Fruit fly (Drosophila melanogaster) whole organism, prepupa: ENCODE results near the gene CG15922.

ENCODE experiments used
- Blimp-1 ChIP-seq: fragments of 200-800 bp; sonication (Bioruptor generic); optimal IDR thresholded peaks from 3 replicates; lab custom pipeline; 2017; ENCODE audit warnings: missing biosample characterization, missing genetic modification characterization, mild to moderate bottlenecking, moderate library complexity, missing genetic modification reagents
- CG10631 ChIP-seq: fragments of 200-800 bp; sonication (Bioruptor generic); optimal IDR thresholded peaks from 2 replicates; lab custom pipeline; 2016; ENCODE audit warnings: missing biosample characterization, missing genetic modification characterization
- CG11902 ChIP-seq: fragments of 200-800 bp; sonication (Bioruptor generic); optimal IDR thresholded peaks from 3 replicates; lab custom pipeline; 2016; ENCODE audit warnings: missing biosample characterization, missing genetic modification characterization
- CG1621 ChIP-seq: fragments of 200-800 bp; sonication (Bioruptor generic); optimal IDR thresholded peaks from 3 replicates; lab custom pipeline; 2018; ENCODE audit warnings: missing biosample characterization, mild to moderate bottlenecking, missing genetic modification characterization
- CG16779 ChIP-seq: fragments of 200-800 bp; sonication (Bioruptor generic); optimal IDR thresholded peaks from 3 replicates; lab custom pipeline; 2017; ENCODE audit warnings: missing biosample characterization, mild to moderate bottlenecking, missing genetic modification characterization
- CG3032 ChIP-seq: fragments of 200-800 bp; optimal IDR thresholded peaks from 2 replicates; lab custom pipeline; 2019; ENCODE audit warnings: missing biosample characterization, mild to moderate bottlenecking, missing genetic modification characterization, moderate library complexity
- CG31627 ChIP-seq: fragments of 200-800 bp; sonication (Bioruptor generic); optimal IDR thresholded peaks from 3 replicates; lab custom pipeline; 2016; ENCODE audit warnings: missing biosample characterization, missing genetic modification characterization
- CG32006 ChIP-seq: fragments of 200-800 bp; sonication (Bioruptor generic); optimal IDR thresholded peaks from 3 replicates; lab custom pipeline; 2017; ENCODE audit warnings: missing biosample characterization, mild to moderate bottlenecking, missing genetic modification characterization
- CG34406 ChIP-seq: fragments of 200-800 bp; sonication (Bioruptor generic); optimal IDR thresholded peaks from 3 replicates; lab custom pipeline; 2016; ENCODE audit warnings: missing biosample characterization, missing genetic modification characterization
- CG4318 ChIP-seq: fragments of 200-800 bp; sonication (Bioruptor generic); optimal IDR thresholded peaks from 3 replicates; lab custom pipeline; 2017; ENCODE audit warnings: missing biosample characterization, mild to moderate bottlenecking, missing genetic modification characterization
- CG6163 ChIP-seq: fragments of 200-800 bp; sonication (Bioruptor generic); IDR thresholded peaks from 3 replicates; pipeline ENCODE4 v1.3.6; 2022; ENCODE audit warnings: missing biosample characterization, missing genetic modification characterization
- CG6276 ChIP-seq: fragments of 200-800 bp; sonication (Bioruptor generic); optimal IDR thresholded peaks from 2 replicates; lab custom pipeline; 2017; ENCODE audit warnings: missing biosample characterization, mild to moderate bottlenecking, missing genetic modification characterization
- CG6808 ChIP-seq: fragments of 200-800 bp; sonication (Bioruptor generic); optimal IDR thresholded peaks from 3 replicates; lab custom pipeline; 2017; ENCODE audit warnings: missing biosample characterization, missing genetic modification characterization, mild to moderate bottlenecking, moderate library complexity, missing genetic modification reagents
- CG6854 ChIP-seq: fragments of 200-800 bp; sonication (Bioruptor generic); optimal IDR thresholded peaks from 2 replicates; lab custom pipeline; 2017; ENCODE audit warnings: missing biosample characterization, mild to moderate bottlenecking, missing genetic modification characterization
- CG8319 ChIP-seq: fragments of 200-800 bp; sonication (Bioruptor generic); optimal IDR thresholded peaks from 3 replicates; lab custom pipeline; 2016; ENCODE audit warnings: missing biosample characterization, missing genetic modification characterization
- CG9139 ChIP-seq: fragments of 200-800 bp; sonication (Bioruptor generic); optimal IDR thresholded peaks from 3 replicates; lab custom pipeline; 2017; ENCODE audit warnings: missing biosample characterization, mild to moderate bottlenecking, missing genetic modification characterization
- Eip75B ChIP-seq: fragments of 200-800 bp; sonication (Bioruptor generic); optimal IDR thresholded peaks from 3 replicates; lab custom pipeline; 2016; ENCODE audit warnings: missing biosample characterization, missing genetic modification characterization
- Eip93F ChIP-seq: fragments of 200-800 bp; sonication (Bioruptor generic); optimal IDR thresholded peaks from 2 replicates; lab custom pipeline; 2016; ENCODE audit warnings: missing biosample characterization, mild to moderate bottlenecking, missing genetic modification characterization
- Ets21C ChIP-seq: fragments of 200-800 bp; sonication (Bioruptor generic); optimal IDR thresholded peaks from 3 replicates; lab custom pipeline; 2016; ENCODE audit warnings: missing biosample characterization, missing genetic modification characterization
- Ets96B ChIP-seq: fragments of 200-800 bp; optimal IDR thresholded peaks from 2 replicates; lab custom pipeline; 2019; ENCODE audit warnings: missing biosample characterization, mild to moderate bottlenecking, missing genetic modification characterization, moderate library complexity
- Gug ChIP-seq: fragments of 200-800 bp; sonication (Bioruptor generic); IDR thresholded peaks from 2 replicates; pipeline ENCODE4 v1.3.6; 2022; ENCODE audit warnings: missing biosample characterization, missing genetic modification characterization
- Hr38 ChIP-seq: sonication (Bioruptor generic); optimal IDR thresholded peaks from 2 replicates; lab custom pipeline; 2016; ENCODE audit warnings: missing biosample characterization, missing genetic modification characterization
- Hr4 ChIP-seq: fragments of 200-800 bp; sonication (Bioruptor generic); optimal IDR thresholded peaks from 3 replicates; lab custom pipeline; 2016; ENCODE audit warnings: missing biosample characterization, missing genetic modification characterization
- Lpt ChIP-seq: fragments of 200-800 bp; sonication (Bioruptor generic); optimal IDR thresholded peaks from 3 replicates; lab custom pipeline; 2016; ENCODE audit warnings: missing biosample characterization, missing genetic modification characterization
- OdsH ChIP-seq: fragments of 200-800 bp; sonication (Bioruptor generic); optimal IDR thresholded peaks from 3 replicates; lab custom pipeline; 2016; ENCODE audit warnings: missing biosample characterization, missing genetic modification characterization
- Smox ChIP-seq: fragments of 200-800 bp; sonication (Bioruptor generic); optimal IDR thresholded peaks from 3 replicates; lab custom pipeline; 2016; ENCODE audit warnings: missing biosample characterization, missing genetic modification characterization
- Sox102F ChIP-seq: fragments of 200-800 bp; sonication (Bioruptor generic); optimal IDR thresholded peaks from 2 replicates; lab custom pipeline; 2016; ENCODE audit warnings: missing biosample characterization, mild to moderate bottlenecking, missing genetic modification characterization
- Sox14 ChIP-seq: fragments of 200-800 bp; sonication (Bioruptor generic); optimal IDR thresholded peaks from 3 replicates; lab custom pipeline; 2016; ENCODE audit warnings: missing biosample characterization, missing genetic modification characterization
- Sox15 ChIP-seq: fragments of 200-800 bp; sonication (Bioruptor generic); optimal IDR thresholded peaks from 3 replicates; lab custom pipeline; 2016; ENCODE audit warnings: missing biosample characterization, missing genetic modification characterization
- achi ChIP-seq: fragments of 200-800 bp; sonication (Bioruptor generic); optimal IDR thresholded peaks from 3 replicates; lab custom pipeline; 2016; ENCODE audit warnings: missing biosample characterization, missing genetic modification characterization
- acj6 ChIP-seq: fragments of 200-800 bp; sonication (Bioruptor generic); optimal IDR thresholded peaks from 3 replicates; lab custom pipeline; 2016; ENCODE audit warnings: missing biosample characterization, missing genetic modification characterization
- cyc ChIP-seq: fragments of 200-800 bp; sonication (Bioruptor generic); optimal IDR thresholded peaks from 3 replicates; lab custom pipeline; 2016; ENCODE audit warnings: missing biosample characterization, missing genetic modification characterization
- dac ChIP-seq: fragments of 200-800 bp; sonication (Bioruptor generic); optimal IDR thresholded peaks from 2 replicates; lab custom pipeline; 2017; ENCODE audit warnings: missing biosample characterization, mild to moderate bottlenecking, missing genetic modification characterization
- dsx ChIP-seq: fragments of 200-800 bp; optimal IDR thresholded peaks from 3 replicates; lab custom pipeline; 2019; ENCODE audit warnings: missing biosample characterization, mild to moderate bottlenecking, missing genetic modification characterization, moderate library complexity; ENCODE audit not compliant: poor library complexity, severe bottlenecking
- eg ChIP-seq: fragments of 200-800 bp; sonication (Bioruptor generic); IDR thresholded peaks from 3 replicates; pipeline ENCODE4 v1.3.6; 2022; ENCODE audit warnings: missing biosample characterization, missing genetic modification characterization
- esn ChIP-seq: fragments of 200-800 bp; sonication (Bioruptor generic); optimal IDR thresholded peaks from 2 replicates; lab custom pipeline; 2016; ENCODE audit warnings: missing biosample characterization, mild to moderate bottlenecking, missing genetic modification characterization, moderate library complexity
- fd59A ChIP-seq: fragments of 200-800 bp; sonication (Bioruptor generic); optimal IDR thresholded peaks from 2 replicates; lab custom pipeline; 2017; ENCODE audit warnings: missing biosample characterization, mild to moderate bottlenecking, missing genetic modification characterization, missing genetic modification reagents
- fd85E ChIP-seq: fragments of 200-800 bp; sonication (Bioruptor generic); optimal IDR thresholded peaks from 3 replicates; lab custom pipeline; 2016; ENCODE audit warnings: missing biosample characterization, missing genetic modification characterization
- fkh ChIP-seq: fragments of 200-800 bp; sonication (Bioruptor generic); optimal IDR thresholded peaks from 3 replicates; lab custom pipeline; 2017; ENCODE audit warnings: missing biosample characterization, mild to moderate bottlenecking, missing genetic modification characterization, moderate library complexity
- lz ChIP-seq: fragments of 200-800 bp; sonication (Bioruptor generic); optimal IDR thresholded peaks from 3 replicates; lab custom pipeline; 2016; ENCODE audit warnings: missing biosample characterization, missing genetic modification characterization
- net ChIP-seq: fragments of 200-800 bp; sonication (Bioruptor generic); optimal IDR thresholded peaks from 3 replicates; lab custom pipeline; 2016; ENCODE audit warnings: missing biosample characterization, missing genetic modification characterization
- pdm3 ChIP-seq: fragments of 200-800 bp; sonication (Bioruptor generic); optimal IDR thresholded peaks from 3 replicates; lab custom pipeline; 2016; ENCODE audit warnings: missing biosample characterization, missing genetic modification characterization
- salr ChIP-seq, 2 experiments: fragments of 200-800 bp; sonication (Bioruptor generic); optimal IDR thresholded peaks; 3 replicates each; lab custom pipeline; 2016 to 2018; ENCODE audit warnings: missing biosample characterization in 2 of 2, missing genetic modification characterization in 2 of 2, mild to moderate bottlenecking in 1 of 2
- spab ChIP-seq: fragments of 200-800 bp; sonication (Bioruptor generic); optimal IDR thresholded peaks from 2 replicates; lab custom pipeline; 2017; ENCODE audit warnings: missing biosample characterization, mild to moderate bottlenecking, missing genetic modification characterization, missing genetic modification reagents
- svp ChIP-seq: fragments of 200-800 bp; sonication (Bioruptor generic); peaks from one replicate; lab custom pipeline; 2016; ENCODE audit warnings: missing biosample characterization, missing genetic modification characterization
- topi ChIP-seq: fragments of 200-800 bp; sonication (Bioruptor generic); optimal IDR thresholded peaks from 3 replicates; lab custom pipeline; 2016; ENCODE audit warnings: missing biosample characterization, missing genetic modification characterization
- vri ChIP-seq: fragments of 200-800 bp; sonication (Bioruptor generic); optimal IDR thresholded peaks from 3 replicates; lab custom pipeline; 2016; ENCODE audit warnings: missing biosample characterization, mild to moderate bottlenecking, missing genetic modification characterization

CG15922 gene

dm6 chr3R:20588480-20588785 lies 28.4 kb upstream of the CG15922 start, which contains the start of gene Srp72 (continued):
- no peak for TF ChIP-seq CG6854 (GFP tag; lab: Kevin White, UChicago)
- no peak for TF ChIP-seq salr (GFP tag; optimal IDR thresholded peaks at IDR 0.05; lab: Kevin White, UChicago)
- no peak for TF ChIP-seq CG16779 (tag; lab: Kevin White, UChicago)
- TF ChIP-seq lz, result peak; percentile 55
- TF ChIP-seq CG32006 (GFP tag; lab: Kevin White, UChicago), result peak; percentile 34
- TF ChIP-seq pdm3 (GFP tag; lab: Kevin White, UChicago), result peak; percentile 55
- TF ChIP-seq Eip93F (GFP tag; lab: Kevin White, UChicago), result peak; percentile 30
- no peak for TF ChIP-seq vri (GFP tag; lab: Kevin White, UChicago)
- TF ChIP-seq Smox (GFP tag; lab: Kevin White, UChicago), result peak; percentile 53
- no peak for TF ChIP-seq CG4318 (GFP tag; lab: Kevin White, UChicago)
- TF ChIP-seq CG11902, result peak; percentile 46
- no peak for TF ChIP-seq Blimp-1

DNA sequence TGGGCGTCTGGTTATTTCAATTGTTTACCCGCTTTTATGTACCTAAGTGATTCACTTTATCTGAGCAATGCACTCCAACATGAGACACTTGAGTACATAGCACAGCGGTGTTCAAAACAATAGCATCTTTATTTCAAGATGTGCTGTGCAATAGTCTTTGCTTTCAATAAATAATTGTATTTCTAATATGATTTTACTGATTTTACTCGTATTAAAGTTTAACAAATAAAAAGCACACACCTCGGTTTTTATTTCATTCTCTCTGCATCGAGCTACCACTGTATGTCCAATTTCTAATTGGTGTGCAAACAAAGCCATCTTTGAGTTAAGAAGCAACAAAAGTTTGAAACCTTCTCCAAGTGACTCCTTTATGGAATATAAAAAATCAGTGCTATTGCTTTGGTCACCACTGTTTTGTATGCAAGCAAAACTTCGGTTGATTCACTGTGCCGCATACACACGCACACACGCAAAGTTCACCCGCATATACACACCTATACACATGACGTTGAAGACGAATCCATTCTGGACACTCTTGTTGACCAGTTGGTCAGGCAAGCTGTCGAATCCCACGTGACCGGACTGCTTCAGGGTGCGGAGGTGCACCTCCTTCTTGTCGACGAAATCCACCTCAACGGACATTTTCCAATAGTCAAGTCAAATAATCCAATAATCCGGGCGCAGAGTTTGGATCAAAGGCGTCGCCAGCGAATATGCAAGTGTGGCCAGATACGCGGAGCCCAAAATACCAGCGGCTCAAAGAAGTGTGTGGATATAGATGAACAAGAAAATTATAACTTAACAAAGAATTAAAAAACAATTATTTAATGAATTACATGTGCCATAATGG lies 27.8 kb upstream of the CG15922 start, which contains the start of gene Septin2:
Septin2 (minus strand) TSS at position 727 of the 850 bp plus-strand sequence.
- peak; percentile 92 for TF ChIP-seq acj6 (GFP tag; lab: Kevin White, UChicago)
- peak; percentile 85 for TF ChIP-seq CG11902
- peak; percentile 96 for TF ChIP-seq CG6276 (GFP tag; lab: Kevin White, UChicago)
- TF ChIP-seq Hr4, result peak; percentile 96
- peak; percentile 85 for TF ChIP-seq CG3032
- TF ChIP-seq CG32006 (GFP tag; lab: Kevin White, UChicago), result peak; percentile 97
- TF ChIP-seq lz, result peak; percentile 93
- TF ChIP-seq Sox102F, result peak; percentile 94
- TF ChIP-seq Hr38 (GFP tag; lab: Kevin White, UChicago), result no peak
- TF ChIP-seq Eip75B (GFP tag; lab: Kevin White, UChicago), result peak; percentile 93
- TF ChIP-seq CG10631 (GFP tag; lab: Kevin White, UChicago), result peak; percentile 90
- TF ChIP-seq fd85E (GFP tag; lab: Kevin White, UChicago), result peak; percentile 80
- TF ChIP-seq CG1621 (tag; lab: Kevin White, UChicago), result peak; percentile 77
- TF ChIP-seq CG6163 (GFP tag; lab: Robert Waterston, UW), result peak; percentile 78
- peak; percentile 82 for TF ChIP-seq dac (GFP tag; lab: Kevin White, UChicago)
- peak; percentile 85 for TF ChIP-seq Blimp-1
- peak; percentile 94 for TF ChIP-seq net (GFP tag; lab: Kevin White, UChicago)
- TF ChIP-seq fkh (GFP tag; lab: Kevin White, UChicago), result peak; percentile 91
- TF ChIP-seq fd59A (GFP tag; lab: Kevin White, UChicago), result peak; percentile 92
- TF ChIP-seq achi (GFP tag; lab: Kevin White, UChicago), result peak; percentile 92
- peak; percentile 52 to 91 for TF ChIP-seq salr (GFP tag; optimal IDR thresholded peaks at IDR 0.05; lab: Kevin White, UChicago)
- TF ChIP-seq Gug (GFP tag; lab: Robert Waterston, UW), result peak; percentile 75
- TF ChIP-seq OdsH (GFP tag; lab: Kevin White, UChicago), result peak; percentile 94
- TF ChIP-seq topi (GFP tag; lab: Kevin White, UChicago), result peak; percentile 96
- peak; percentile 92 for TF ChIP-seq CG34406 (GFP tag; lab: Kevin White, UChicago)
- no peak for TF ChIP-seq CG4318 (GFP tag; lab: Kevin White, UChicago)
- TF ChIP-seq CG6808 (GFP tag; lab: Kevin White, UChicago), result peak; percentile 93
- TF ChIP-seq Ets21C (GFP tag; lab: Kevin White, UChicago), result peak; percentile 87
- peak; percentile 93 for TF ChIP-seq Sox14 (GFP tag; lab: Kevin White, UChicago)
- peak; percentile 92 for TF ChIP-seq CG8319
- peak; percentile 97 for TF ChIP-seq svp (GFP tag; lab: Kevin White, UChicago)
- TF ChIP-seq CG31627 (GFP tag; lab: Kevin White, UChicago), result peak; percentile 94
- peak; percentile 90 for TF ChIP-seq spab (GFP tag; lab: Kevin White, UChicago)
- peak; percentile 88 for TF ChIP-seq Sox15 (GFP tag; lab: Kevin White, UChicago)
- peak; percentile 92 for TF ChIP-seq cyc (GFP tag; lab: Kevin White, UChicago)
- TF ChIP-seq dsx (GFP tag; lab: Kevin White, UChicago), result peak; percentile 85
- peak; percentile 87 for TF ChIP-seq Lpt
- TF ChIP-seq esn (GFP tag; lab: Kevin White, UChicago), result peak; percentile 96
- peak; percentile 94 for TF ChIP-seq Smox (GFP tag; lab: Kevin White, UChicago)
- peak; percentile 80 for TF ChIP-seq CG9139 (GFP tag; lab: Kevin White, UChicago)
- TF ChIP-seq Ets96B (tag; lab: Kevin White, UChicago), result peak; percentile 89
- TF ChIP-seq eg, result peak; percentile 82
